Fruit fly (Drosophila melanogaster) whole organism, embryonic: ENCODE results near the gene Ube3a.
A peak's percentile ranks its signal among the peaks of the same experiment; 100 is the strongest.

Source experiments
- Ada2b ChIP-seq: fragments of 200-800 bp; sonication (Bioruptor generic); IDR thresholded peaks from 2 replicates; pipeline ENCODE4 v1.3.6; 2022; ENCODE audit warnings: missing biosample characterization, missing genetic modification characterization
- Antp ChIP-seq: fragments of 200-800 bp; sonication (Bioruptor generic); optimal IDR thresholded peaks from 3 replicates; lab custom pipeline; 2016; ENCODE audit warnings: missing biosample characterization, missing genetic modification characterization
- Bdp1 ChIP-seq: fragments of 200-800 bp; sonication (Bioruptor generic); optimal IDR thresholded peaks from 3 replicates; lab custom pipeline; 2016; ENCODE audit warnings: missing biosample characterization, missing genetic modification characterization
- CG10462 ChIP-seq: fragments of 200-800 bp; sonication (Bioruptor generic); optimal IDR thresholded peaks from 2 replicates; lab custom pipeline; 2016; ENCODE audit warnings: missing biosample characterization, missing genetic modification characterization
- CG11085 ChIP-seq: fragments of 200-800 bp; sonication (Bioruptor generic); IDR thresholded peaks from 2 replicates; pipeline ENCODE4 v1.3.6; 2022; ENCODE audit warnings: missing biosample characterization, missing genetic modification characterization
- CG11695 ChIP-seq: fragments of 200-800 bp; sonication (Bioruptor generic); IDR thresholded peaks from 3 replicates; pipeline ENCODE4 v1.3.6; 2022; ENCODE audit warnings: missing biosample characterization, missing genetic modification characterization
- CG12769 ChIP-seq: fragments of 200-800 bp; sonication (Bioruptor generic); optimal IDR thresholded peaks from 2 replicates; lab custom pipeline; 2019; ENCODE audit warnings: missing biosample characterization, mild to moderate bottlenecking, missing genetic modification characterization, moderate library complexity
- CG14965 ChIP-seq: fragments of 200-800 bp; sonication (Bioruptor generic); optimal IDR thresholded peaks from 2 replicates; lab custom pipeline; 2016; ENCODE audit warnings: missing biosample characterization, missing genetic modification characterization, borderline replicate concordance
- CG15479 ChIP-seq: fragments of 200-800 bp; sonication (Bioruptor generic); optimal IDR thresholded peaks from 3 replicates; lab custom pipeline; 2019; ENCODE audit warnings: missing biosample characterization, mild to moderate bottlenecking, missing genetic modification characterization, moderate library complexity
- CG17328 ChIP-seq: fragments of 200-800 bp; sonication (Bioruptor generic); IDR thresholded peaks from 2 replicates; pipeline ENCODE4 v1.3.6; 2022; ENCODE audit warnings: missing biosample characterization, missing genetic modification characterization
- CG17568 ChIP-seq: fragments of 200-800 bp; sonication (Bioruptor generic); optimal IDR thresholded peaks from 2 replicates; lab custom pipeline; 2018; ENCODE audit warnings: missing biosample characterization, mild to moderate bottlenecking, missing genetic modification characterization, moderate library complexity
- CG17802 ChIP-seq: fragments of 200-800 bp; sonication (Bioruptor generic); optimal IDR thresholded peaks from 2 replicates; lab custom pipeline; 2018; ENCODE audit warnings: missing biosample characterization, mild to moderate bottlenecking, missing genetic modification characterization, moderate library complexity
- CG2199 ChIP-seq: fragments of 200-800 bp; sonication (Bioruptor generic); IDR thresholded peaks from 3 replicates; pipeline ENCODE4 v1.3.6; 2022; ENCODE audit warnings: missing biosample characterization, missing genetic modification characterization
- CG32767 ChIP-seq: fragments of 200-800 bp; sonication (Bioruptor generic); IDR thresholded peaks from 2 replicates; pipeline ENCODE4 v1.3.6; 2022; ENCODE audit warnings: missing biosample characterization, missing genetic modification characterization
- CG33557 ChIP-seq: fragments of 200-800 bp; sonication (Bioruptor generic); optimal IDR thresholded peaks from 2 replicates; lab custom pipeline; 2019; ENCODE audit warnings: missing biosample characterization, mild to moderate bottlenecking, missing genetic modification characterization, moderate library complexity
- CG3995 ChIP-seq: fragments of 200-800 bp; sonication (Bioruptor generic); optimal IDR thresholded peaks from 3 replicates; lab custom pipeline; 2016; ENCODE audit warnings: missing biosample characterization, missing genetic modification characterization
- CG4404 ChIP-seq: fragments of 200-800 bp; sonication (Bioruptor generic); IDR thresholded peaks from 2 replicates; pipeline ENCODE4 v1.3.6; 2022; ENCODE audit warnings: missing biosample characterization, missing genetic modification characterization
- CG9609 ChIP-seq: fragments of 200-800 bp; sonication (Bioruptor generic); optimal IDR thresholded peaks from 3 replicates; lab custom pipeline; 2016; ENCODE audit warnings: missing biosample characterization, missing genetic modification characterization
- CoRest ChIP-seq: fragments of 200-800 bp; sonication (Bioruptor generic); optimal IDR thresholded peaks from 3 replicates; lab custom pipeline; 2018; ENCODE audit warnings: missing biosample characterization, mild to moderate bottlenecking, missing genetic modification characterization, moderate library complexity
- Dip2 ChIP-seq: fragments of 200-800 bp; sonication (Bioruptor generic); IDR thresholded peaks from 2 replicates; pipeline ENCODE4 v1.3.6; 2022; ENCODE audit warnings: missing biosample characterization, missing genetic modification characterization
- Hmr ChIP-seq: fragments of 200-800 bp; sonication (Bioruptor generic); optimal IDR thresholded peaks from 3 replicates; lab custom pipeline; 2017; ENCODE audit warnings: mild to moderate bottlenecking, missing biosample characterization, missing genetic modification reagents, missing genetic modification characterization
- Hr39 ChIP-seq: fragments of >200 bp; optimal IDR thresholded peaks from 2 replicates; lab custom pipeline; 2017
- MESR4 ChIP-seq: fragments of 200-800 bp; sonication (Bioruptor generic); optimal IDR thresholded peaks from 2 replicates; lab custom pipeline; 2018; ENCODE audit warnings: missing biosample characterization, mild to moderate bottlenecking, missing genetic modification characterization, moderate library complexity
- Pdp1 ChIP-seq, 2 experiments: fragments of 200-800 bp; sonication (Bioruptor generic); optimal IDR thresholded peaks; 3 replicates each; lab custom pipeline; 2016; ENCODE audit warnings: missing biosample characterization in 2 of 2, missing genetic modification characterization in 2 of 2, mild to moderate bottlenecking in 1 of 2, moderate library complexity in 1 of 2
- Sry-δ ChIP-seq: fragments of 200-800 bp; sonication (Bioruptor generic); optimal IDR thresholded peaks from 2 replicates; lab custom pipeline; 2016; ENCODE audit warnings: missing biosample characterization, missing genetic modification characterization
- Ssrp ChIP-seq: fragments of 200-800 bp; sonication (Bioruptor generic); optimal IDR thresholded peaks from 2 replicates; lab custom pipeline; 2018; ENCODE audit warnings: missing biosample characterization, mild to moderate bottlenecking, missing genetic modification characterization, moderate library complexity
- amos ChIP-seq: fragments of 200-800 bp; sonication (Bioruptor generic); IDR thresholded peaks from 2 replicates; pipeline ENCODE4 v1.3.6; 2022; ENCODE audit warnings: missing biosample characterization, missing genetic modification characterization; ENCODE audit not compliant: partially characterized antibody
- ap ChIP-seq: fragments of 200-800 bp; sonication (Bioruptor generic); IDR thresholded peaks from 2 replicates; pipeline ENCODE4 v1.3.6; 2022; ENCODE audit warnings: missing biosample characterization, missing genetic modification characterization
- az2 ChIP-seq: fragments of 200-800 bp; sonication (Bioruptor generic); optimal IDR thresholded peaks from 3 replicates; lab custom pipeline; 2016; ENCODE audit warnings: missing biosample characterization, missing genetic modification characterization
- chinmo ChIP-seq: fragments of 200-800 bp; sonication (Bioruptor generic); IDR thresholded peaks from 4 replicates; pipeline ENCODE4 v1.3.6; 2022; ENCODE audit warnings: missing biosample characterization, missing genetic modification characterization; ENCODE audit not compliant: partially characterized antibody
- crc ChIP-seq: fragments of 200-800 bp; sonication (Bioruptor generic); optimal IDR thresholded peaks from 2 replicates; lab custom pipeline; 2016; ENCODE audit warnings: missing biosample characterization, missing genetic modification characterization
- dmrt11E ChIP-seq: fragments of 200-800 bp; sonication (Bioruptor generic); optimal IDR thresholded peaks from 3 replicates; lab custom pipeline; 2018; ENCODE audit warnings: missing biosample characterization, mild to moderate bottlenecking, missing genetic modification characterization, moderate library complexity
- exex ChIP-seq: fragments of 200-800 bp; sonication (Bioruptor generic); optimal IDR thresholded peaks from 4 replicates; lab custom pipeline; 2018; ENCODE audit warnings: missing biosample characterization, mild to moderate bottlenecking, missing genetic modification characterization, moderate library complexity
- fd96Cb ChIP-seq: fragments of 200-800 bp; sonication (Bioruptor generic); optimal IDR thresholded peaks from 2 replicates; lab custom pipeline; 2018; ENCODE audit warnings: missing biosample characterization, mild to moderate bottlenecking, missing genetic modification characterization, moderate library complexity
- grau ChIP-seq: fragments of 200-800 bp; optimal IDR thresholded peaks from 3 replicates; lab custom pipeline; 2019; ENCODE audit warnings: missing biosample characterization, mild to moderate bottlenecking, missing genetic modification characterization, moderate library complexity
- gsb-n ChIP-seq: fragments of 200-800 bp; sonication (Bioruptor generic); optimal IDR thresholded peaks from 3 replicates; lab custom pipeline; 2018; ENCODE audit warnings: missing biosample characterization, mild to moderate bottlenecking, missing genetic modification characterization
- ham ChIP-seq: fragments of 200-800 bp; sonication (Bioruptor generic); IDR thresholded peaks from 2 replicates; pipeline ENCODE4 v1.3.6; 2022; ENCODE audit warnings: missing biosample characterization, missing genetic modification characterization
- hth ChIP-seq: fragments of >200 bp; optimal IDR thresholded peaks from 2 replicates; lab custom pipeline; 2017; ENCODE audit warnings: inconsistent platforms
- kni ChIP-seq: fragments of 200-800 bp; sonication (Bioruptor generic); optimal IDR thresholded peaks from 3 replicates; lab custom pipeline; 2017; ENCODE audit warnings: mild to moderate bottlenecking, missing biosample characterization, missing genetic modification reagents, missing genetic modification characterization
- scrt ChIP-seq: fragments of 200-800 bp; sonication (Bioruptor generic); optimal IDR thresholded peaks from 2 replicates; lab custom pipeline; 2018; ENCODE audit warnings: missing biosample characterization, mild to moderate bottlenecking, missing genetic modification characterization, moderate library complexity
- sens ChIP-seq: fragments of 200-800 bp; sonication (Bioruptor generic); peaks from one replicate; lab custom pipeline; 2016; ENCODE audit warnings: missing biosample characterization, missing genetic modification characterization
- sim ChIP-seq: fragments of 200-800 bp; sonication (Bioruptor generic); IDR thresholded peaks from 2 replicates; pipeline ENCODE4 v1.3.6; 2022; ENCODE audit warnings: missing biosample characterization, missing genetic modification characterization
- sisA ChIP-seq: fragments of 200-800 bp; sonication (Bioruptor generic); IDR thresholded peaks from 2 replicates; pipeline ENCODE4 v1.3.6; 2022; ENCODE audit warnings: missing biosample characterization, missing genetic modification characterization
- so ChIP-seq: fragments of 200-800 bp; sonication (Bioruptor generic); IDR thresholded peaks from 3 replicates; pipeline ENCODE4 v1.3.6; 2022; ENCODE audit warnings: missing biosample characterization, missing genetic modification characterization
- ssp ChIP-seq: fragments of 200-800 bp; sonication (Bioruptor generic); IDR thresholded peaks from 2 replicates; pipeline ENCODE4 v1.3.6; 2022; ENCODE audit warnings: missing biosample characterization, missing genetic modification characterization
- tap ChIP-seq: fragments of 200-800 bp; optimal IDR thresholded peaks from 3 replicates; lab custom pipeline; 2019; ENCODE audit warnings: missing biosample characterization, mild to moderate bottlenecking, missing genetic modification characterization, moderate library complexity
- trh ChIP-seq: fragments of 200-800 bp; sonication (Bioruptor generic); optimal IDR thresholded peaks from 2 replicates; lab custom pipeline; 2016; ENCODE audit warnings: missing biosample characterization, missing genetic modification characterization
- tup ChIP-seq: fragments of 200-800 bp; sonication (Bioruptor generic); optimal IDR thresholded peaks from 2 replicates; lab custom pipeline; 2016; ENCODE audit warnings: missing biosample characterization, mild to moderate bottlenecking, missing genetic modification characterization, moderate library complexity
- zfh2 ChIP-seq: fragments of 200-800 bp; sonication (Bioruptor generic); optimal IDR thresholded peaks from 2 replicates; lab custom pipeline; 2016; ENCODE audit warnings: missing biosample characterization, missing genetic modification characterization

Gene Ube3a

DNA sequence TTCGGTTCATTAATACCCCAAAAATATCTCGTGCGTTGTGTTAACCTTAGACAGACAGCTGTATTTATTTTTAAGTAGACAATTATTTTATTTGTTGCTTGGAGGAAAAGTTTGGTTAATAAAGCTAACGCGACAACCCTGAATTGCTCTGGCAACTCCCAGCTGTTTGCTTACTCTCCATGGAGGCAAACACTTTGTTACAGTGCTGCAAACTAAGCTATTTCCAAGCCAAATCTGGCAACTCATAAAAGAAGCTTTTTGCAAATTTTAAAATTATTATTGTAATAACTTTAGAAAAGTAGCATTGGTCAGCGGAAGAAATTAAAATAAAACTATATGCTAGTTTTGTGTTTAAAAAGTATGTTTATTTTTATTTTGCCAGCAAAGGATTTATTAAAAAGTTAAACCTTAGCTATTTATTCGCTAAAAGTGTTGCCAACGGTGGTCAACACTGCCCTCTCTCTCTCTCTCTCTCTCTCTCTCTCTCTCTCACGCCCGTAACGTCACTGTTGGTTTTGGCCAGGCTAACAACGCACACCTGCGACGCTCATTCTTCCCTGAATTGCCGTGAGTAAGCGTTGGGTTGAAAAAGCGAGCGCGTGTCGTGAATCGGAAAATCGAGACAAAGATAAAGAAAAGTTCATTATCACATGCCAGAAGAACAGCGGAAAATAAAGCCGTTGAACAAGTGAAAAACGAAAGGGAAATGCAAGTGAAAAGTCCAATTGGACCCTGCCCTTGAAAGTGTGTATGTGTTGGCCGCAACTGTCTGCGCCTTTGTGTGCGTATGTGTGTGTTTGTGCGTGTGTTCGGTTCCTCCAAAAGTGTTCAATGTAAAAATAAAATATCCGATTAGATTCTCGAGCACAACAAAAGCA lies 5.1 kb upstream of the Ube3a start (continued):
- peak; percentile 79 for TF ChIP-seq gsb-n
- peak; percentile 75; the same call in 1 of the 2 replicates for TF ChIP-seq ham (GFP tag; lab: Robert Waterston, UW)
- peak; percentile 82 for TF ChIP-seq tap (tag; lab: Kevin White, UChicago)
- TF ChIP-seq CG4404, result peak; percentile 82
- no peak for TF ChIP-seq hth
- TF ChIP-seq CG17328 (GFP tag; lab: Robert Waterston, UW), result peak; percentile 93
- TF ChIP-seq CG17568, result peak; percentile 76
- TF ChIP-seq scrt (GFP tag; lab: Kevin White, UChicago), result peak; percentile 75
- peak; percentile 82 for TF ChIP-seq so (GFP tag; lab: Robert Waterston, UW)
- TF ChIP-seq sim, result peak; percentile 85
- peak; percentile 65 for TF ChIP-seq CG14965 (GFP tag; lab: Kevin White, UChicago)
- peak; percentile 95 for TF ChIP-seq Hmr (GFP tag; lab: Kevin White, UChicago)
- peak; percentile 83 for TF ChIP-seq CG32767 (GFP tag; lab: Robert Waterston, UW)
- TF ChIP-seq sens (GFP tag; lab: Kevin White, UChicago), result peak; percentile 98
- TF ChIP-seq fd96Cb (tag; lab: Kevin White, UChicago), result peak; percentile 79
- TF ChIP-seq Dip2 (GFP tag; lab: Robert Waterston, UW), result peak; percentile 18; the same call in 1 of the 2 replicates
- peak; percentile 79 for TF ChIP-seq kni (GFP tag; lab: Kevin White, UChicago)
- peak; percentile 91 for TF ChIP-seq zfh2 (GFP tag; lab: Kevin White, UChicago)
- peak; percentile 77 for TF ChIP-seq crc (GFP tag; lab: Kevin White, UChicago)
- TF ChIP-seq Ada2b, result peak; percentile 95
- TF ChIP-seq CG17802 (tag; lab: Kevin White, UChicago), result peak; percentile 57
- no peak for TF ChIP-seq Hr39 (lab: Kevin White, UChicago)
- peak; percentile 59 for TF ChIP-seq exex (tag; lab: Kevin White, UChicago)
- peak; percentile 95 for TF ChIP-seq CG12769 (tag; lab: Kevin White, UChicago)
- peak; percentile 52 for TF ChIP-seq dmrt11E
- peak; percentile 86 for TF ChIP-seq CG9609 (GFP tag; lab: Kevin White, UChicago)
- TF ChIP-seq MESR4 (GFP tag; lab: Kevin White, UChicago), result peak; percentile 35
- TF ChIP-seq ap (GFP tag; lab: Robert Waterston, UW), result peak; percentile 76
- TF ChIP-seq CG2199, result peak; percentile 10; the same call in 1 of the 3 replicates
- TF ChIP-seq CG15479 (GFP tag; lab: Kevin White, UChicago), result no peak
- TF ChIP-seq CG11695 (GFP tag; lab: Robert Waterston, UW), result peak; percentile 97
- TF ChIP-seq az2 (GFP tag; lab: Kevin White, UChicago), result peak; percentile 88
- peak; percentile 38 for TF ChIP-seq CG10462 (GFP tag; lab: Kevin White, UChicago)
- TF ChIP-seq sisA (GFP tag; lab: Robert Waterston, UW), result peak; percentile 88
- peak; percentile 69 for TF ChIP-seq Bdp1
- peak; percentile 68 for TF ChIP-seq Ssrp (tag; lab: Kevin White, UChicago)
- peak; percentile 82 for TF ChIP-seq tup (GFP tag; lab: Kevin White, UChicago)

DNA sequence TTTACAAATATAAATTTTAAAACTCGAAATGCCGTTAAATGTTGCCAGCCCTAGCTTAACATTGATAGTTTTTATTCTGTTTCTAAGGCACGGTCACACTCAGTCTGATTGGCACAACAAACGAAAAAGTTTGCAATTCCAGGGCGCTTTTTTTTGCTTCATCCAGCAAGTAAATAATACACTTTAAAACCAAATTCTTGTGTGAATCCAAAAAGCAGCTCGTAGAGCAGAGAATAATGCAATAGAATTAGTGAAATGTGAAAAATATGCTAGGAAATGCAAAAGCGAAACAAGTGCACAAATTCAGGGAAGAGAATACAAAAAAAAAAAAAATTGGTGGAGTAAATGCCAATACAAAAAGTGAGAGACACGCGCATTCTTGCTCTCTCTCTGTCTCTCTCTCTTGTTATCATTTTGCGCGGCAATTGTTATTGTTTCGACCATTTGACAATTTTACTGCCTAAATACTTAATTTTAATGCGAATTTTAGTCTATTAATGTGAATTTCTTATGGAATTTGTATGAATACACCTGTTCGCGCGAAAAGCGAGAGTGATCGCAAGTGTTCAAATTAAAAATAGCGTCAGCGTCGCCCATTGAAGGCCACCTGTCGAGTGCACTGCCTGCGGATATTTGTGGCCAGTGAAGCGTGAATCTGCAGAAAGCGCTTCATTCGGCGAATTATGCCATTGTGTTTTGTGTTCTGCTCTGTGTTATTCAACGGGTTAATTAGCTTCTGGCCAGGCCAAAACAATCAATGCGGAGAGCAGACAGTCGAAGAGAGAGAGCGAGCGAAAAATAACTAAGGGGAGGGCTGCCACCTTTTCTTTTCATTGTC lies 4.2 kb upstream of the Ube3a start, which contains the start of gene CG42671:
TSS of gene CG42671 (plus strand) at position 100 of the 838 bp plus-strand sequence.
- TF ChIP-seq chinmo (GFP tag; lab: Robert Waterston, UW) (peak; percentile 63; the same call in 2 of the 4 replicates), CoRest (tag; lab: Kevin White, UChicago) (no peak), Antp (GFP tag; lab: Kevin White, UChicago) (no peak), CG3995 (GFP tag; lab: Kevin White, UChicago) (no peak), ssp (GFP tag; lab: Robert Waterston, UW) (no peak), CG11085 (GFP tag; lab: Robert Waterston, UW) (no peak), trh (no peak), Pdp1 (GFP tag; optimal IDR thresholded peaks at IDR 0.05; lab: Kevin White, UChicago) (peak in 1 of 2 experiments; percentile 95), grau (tag; lab: Kevin White, UChicago) (no peak), CG33557 (GFP tag; lab: Kevin White, UChicago) (no peak), amos (no peak), Sry-δ (GFP tag; lab: Kevin White, UChicago) (no peak), fd96Cb (tag; lab: Kevin White, UChicago) (no peak)
